Fruit fly (Drosophila melanogaster) whole organism, embryonic: ENCODE measurements around the gene CG15923.
A peak's percentile ranks its signal among the peaks of the same experiment; 100 is the strongest.

Experiments
- C15 ChIP-seq: fragments of 200-800 bp; sonication (Bioruptor generic); IDR thresholded peaks from 3 replicates; pipeline ENCODE4 v1.3.6; 2022; ENCODE audit warnings: missing biosample characterization, missing genetic modification characterization
- CG10274 ChIP-seq: fragments of 200-800 bp; sonication (Bioruptor generic); optimal IDR thresholded peaks from 3 replicates; lab custom pipeline; 2017; ENCODE audit warnings: missing biosample characterization, mild to moderate bottlenecking, missing genetic modification characterization
- CG10431 ChIP-seq: fragments of 200-800 bp; sonication (Bioruptor generic); optimal IDR thresholded peaks from 3 replicates; lab custom pipeline; 2018; ENCODE audit warnings: missing biosample characterization, mild to moderate bottlenecking, missing genetic modification characterization
- CG10462 ChIP-seq: fragments of 200-800 bp; sonication (Bioruptor generic); optimal IDR thresholded peaks from 2 replicates; lab custom pipeline; 2016; ENCODE audit warnings: missing biosample characterization, missing genetic modification characterization
- CG10543 ChIP-seq: fragments of 200-800 bp; sonication (Bioruptor generic); optimal IDR thresholded peaks from 3 replicates; lab custom pipeline; 2017; ENCODE audit warnings: missing biosample characterization, mild to moderate bottlenecking, missing genetic modification characterization, moderate library complexity
- CG11093 ChIP-seq: fragments of 200-800 bp; sonication (Bioruptor generic); IDR thresholded peaks from 3 replicates; pipeline ENCODE4 v1.3.6; 2022; ENCODE audit warnings: missing biosample characterization, missing genetic modification characterization
- CG14860 ChIP-seq: fragments of 200-800 bp; sonication (Bioruptor generic); IDR thresholded peaks from 3 replicates; pipeline ENCODE4 v1.3.6; 2022; ENCODE audit warnings: missing biosample characterization, missing genetic modification characterization; ENCODE audit not compliant: partially characterized antibody
- CG1529 ChIP-seq: fragments of 200-800 bp; sonication (Bioruptor generic); optimal IDR thresholded peaks from 3 replicates; lab custom pipeline; 2018; ENCODE audit warnings: missing biosample characterization, missing genetic modification characterization
- CG18619 ChIP-seq: fragments of 200-800 bp; sonication (Bioruptor generic); optimal IDR thresholded peaks from 3 replicates; lab custom pipeline; 2017; ENCODE audit warnings: missing biosample characterization, mild to moderate bottlenecking, missing genetic modification characterization
- CG2116 ChIP-seq: fragments of 200-800 bp; sonication (Bioruptor generic); optimal IDR thresholded peaks from 3 replicates; lab custom pipeline; 2018; ENCODE audit warnings: missing biosample characterization, mild to moderate bottlenecking, missing genetic modification characterization
- CG2875 ChIP-seq: fragments of 200-800 bp; sonication (Bioruptor generic); optimal IDR thresholded peaks from 2 replicates; lab custom pipeline; 2017; ENCODE audit warnings: missing biosample characterization, mild to moderate bottlenecking, missing genetic modification characterization, missing genetic modification reagents
- CG34376 ChIP-seq: fragments of 200-800 bp; sonication (Bioruptor generic); optimal IDR thresholded peaks from 2 replicates; lab custom pipeline; 2018; ENCODE audit warnings: missing biosample characterization, mild to moderate bottlenecking, missing genetic modification characterization
- CG34422 ChIP-seq: fragments of 200-800 bp; sonication (Bioruptor generic); IDR thresholded peaks from 3 replicates; pipeline ENCODE4 v1.3.6; 2022; ENCODE audit warnings: missing biosample characterization, missing genetic modification characterization
- CG3847 ChIP-seq: fragments of 200-800 bp; sonication (Bioruptor generic); IDR thresholded peaks from 2 replicates; pipeline ENCODE4 v1.3.6; 2022; ENCODE audit warnings: missing biosample characterization, missing genetic modification characterization
- CG43689 ChIP-seq: fragments of 200-800 bp; sonication (Bioruptor generic); IDR thresholded peaks from 2 replicates; pipeline ENCODE4 v1.3.6; 2022; ENCODE audit warnings: missing biosample characterization, missing genetic modification characterization
- CG4707 ChIP-seq: fragments of 200-800 bp; sonication (Bioruptor generic); optimal IDR thresholded peaks from 2 replicates; lab custom pipeline; 2018; ENCODE audit warnings: missing biosample characterization, mild to moderate bottlenecking, missing genetic modification characterization, moderate library complexity
- CG6765 ChIP-seq: fragments of 200-800 bp; sonication (Bioruptor generic); optimal IDR thresholded peaks from 3 replicates; lab custom pipeline; 2017; ENCODE audit warnings: missing biosample characterization, mild to moderate bottlenecking, missing genetic modification characterization
- CG7372 ChIP-seq: fragments of 200-800 bp; sonication (Bioruptor generic); IDR thresholded peaks from 2 replicates; pipeline ENCODE4 v1.3.6; 2022; ENCODE audit warnings: missing biosample characterization, missing genetic modification characterization
- CG7963 ChIP-seq: fragments of 200-800 bp; sonication (Bioruptor generic); IDR thresholded peaks from 3 replicates; pipeline ENCODE4 v1.3.6; 2022; ENCODE audit warnings: missing biosample characterization, missing genetic modification characterization; ENCODE audit not compliant: partially characterized antibody
- CG8359 ChIP-seq: fragments of 200-800 bp; sonication (Bioruptor generic); optimal IDR thresholded peaks from 2 replicates; lab custom pipeline; 2017; ENCODE audit warnings: missing biosample characterization, mild to moderate bottlenecking, missing genetic modification characterization, borderline replicate concordance
- CG8478 ChIP-seq: fragments of >200 bp; optimal IDR thresholded peaks from 2 replicates; lab custom pipeline; 2018
- CG9609 ChIP-seq: fragments of 200-800 bp; sonication (Bioruptor generic); optimal IDR thresholded peaks from 3 replicates; lab custom pipeline; 2016; ENCODE audit warnings: missing biosample characterization, missing genetic modification characterization
- CG9932 ChIP-seq: fragments of 200-800 bp; sonication (Bioruptor generic); IDR thresholded peaks from 2 replicates; pipeline ENCODE4 v1.3.6; 2022; ENCODE audit warnings: missing biosample characterization, missing genetic modification characterization
- Dek ChIP-seq: fragments of 200-800 bp; sonication (Bioruptor generic); optimal IDR thresholded peaks from 3 replicates; lab custom pipeline; 2019; ENCODE audit warnings: missing biosample characterization, mild to moderate bottlenecking, missing genetic modification characterization, moderate library complexity
- HLH54F ChIP-seq: fragments of 200-800 bp; sonication (Bioruptor generic); optimal IDR thresholded peaks from 3 replicates; lab custom pipeline; 2016; ENCODE audit warnings: missing biosample characterization, missing genetic modification characterization
- Hmx ChIP-seq: fragments of 200-800 bp; sonication (Bioruptor generic); optimal IDR thresholded peaks from 2 replicates; lab custom pipeline; 2016; ENCODE audit warnings: missing biosample characterization, missing genetic modification characterization
- Max ChIP-seq: fragments of 200-800 bp; sonication (Bioruptor generic); optimal IDR thresholded peaks from 2 replicates; lab custom pipeline; 2016; ENCODE audit warnings: missing biosample characterization, mild to moderate bottlenecking, missing genetic modification characterization
- NFAT ChIP-seq: fragments of 200-800 bp; sonication (Bioruptor generic); IDR thresholded peaks from 2 replicates; pipeline ENCODE4 v1.3.6; 2022; ENCODE audit warnings: missing biosample characterization, missing genetic modification characterization
- NK7.1 ChIP-seq: fragments of 200-800 bp; sonication (Bioruptor generic); optimal IDR thresholded peaks from 3 replicates; lab custom pipeline; 2016; ENCODE audit warnings: missing biosample characterization, missing genetic modification characterization
- Sry-β ChIP-seq: fragments of 200-800 bp; sonication (Bioruptor generic); optimal IDR thresholded peaks from 2 replicates; lab custom pipeline; 2018; ENCODE audit warnings: missing biosample characterization, mild to moderate bottlenecking, missing genetic modification characterization, moderate library complexity
- Sry-δ ChIP-seq: fragments of 200-800 bp; sonication (Bioruptor generic); optimal IDR thresholded peaks from 2 replicates; lab custom pipeline; 2016; ENCODE audit warnings: missing biosample characterization, missing genetic modification characterization
- Usf ChIP-seq: fragments of 200-800 bp; sonication (Bioruptor generic); optimal IDR thresholded peaks from 2 replicates; lab custom pipeline; 2017; ENCODE audit warnings: missing genotype, missing biosample characterization, missing genetic modification characterization
- abd-A ChIP-seq: fragments of 200-800 bp; sonication (Bioruptor generic); optimal IDR thresholded peaks from 3 replicates; lab custom pipeline; 2019; ENCODE audit warnings: missing biosample characterization, mild to moderate bottlenecking, missing genetic modification characterization, moderate library complexity
- ara ChIP-seq: fragments of 200-800 bp; sonication (Bioruptor generic); IDR thresholded peaks from 2 replicates; pipeline ENCODE4 v1.3.6; 2022; ENCODE audit warnings: missing biosample characterization, missing genetic modification characterization
- bbx ChIP-seq: fragments of 200-800 bp; sonication (Bioruptor generic); IDR thresholded peaks from 2 replicates; pipeline ENCODE4 v1.3.6; 2022; ENCODE audit warnings: missing biosample characterization, missing genetic modification characterization; ENCODE audit not compliant: partially characterized antibody
- fd96Cb ChIP-seq: fragments of 200-800 bp; sonication (Bioruptor generic); optimal IDR thresholded peaks from 2 replicates; lab custom pipeline; 2018; ENCODE audit warnings: missing biosample characterization, mild to moderate bottlenecking, missing genetic modification characterization, moderate library complexity
- hb ChIP-seq: fragments of 200-800 bp; sonication (Bioruptor generic); IDR thresholded peaks from 3 replicates; pipeline ENCODE4 v1.3.6; 2022; ENCODE audit warnings: missing biosample characterization, missing genetic modification characterization; ENCODE audit not compliant: partially characterized antibody
- inv ChIP-seq: fragments of 200-800 bp; sonication (Bioruptor generic); IDR thresholded peaks from 2 replicates; pipeline ENCODE4 v1.3.6; 2022; ENCODE audit warnings: missing biosample characterization, missing genetic modification characterization; ENCODE audit not compliant: partially characterized antibody
- org-1 ChIP-seq: fragments of 200-800 bp; sonication (Bioruptor generic); optimal IDR thresholded peaks from 2 replicates; lab custom pipeline; 2017; ENCODE audit warnings: missing biosample characterization, missing genetic modification characterization
- otp ChIP-seq: fragments of 200-800 bp; sonication (Bioruptor generic); IDR thresholded peaks from 3 replicates; pipeline ENCODE4, ENCODE4 v1.3.6; 2022; ENCODE audit warnings: missing biosample characterization, missing genetic modification characterization
- pros ChIP-seq: fragments of 200-800 bp; sonication (Bioruptor generic); optimal IDR thresholded peaks from 3 replicates; lab custom pipeline; 2019; ENCODE audit warnings: missing biosample characterization, mild to moderate bottlenecking, missing genetic modification characterization, moderate library complexity
- psq ChIP-seq: fragments of 200-800 bp; sonication (Bioruptor generic); optimal IDR thresholded peaks from 2 replicates; lab custom pipeline; 2017; ENCODE audit warnings: missing biosample characterization, missing genetic modification characterization
- sc ChIP-seq, 3 experiments: fragments of >200 bp in 2 of 3; fragments of 200-800 bp in 1 of 3; sonication (Bioruptor generic) in 1 of 3; optimal IDR thresholded peaks; 2 replicates in 2 of 3; 3 replicates in 1 of 3; lab custom pipeline; 2017; ENCODE audit warnings: mild to moderate bottlenecking in 1 of 3, missing biosample characterization in 1 of 3, missing genetic modification characterization in 1 of 3, missing genetic modification reagents in 1 of 3
- scrt ChIP-seq: fragments of 200-800 bp; sonication (Bioruptor generic); optimal IDR thresholded peaks from 2 replicates; lab custom pipeline; 2018; ENCODE audit warnings: missing biosample characterization, mild to moderate bottlenecking, missing genetic modification characterization, moderate library complexity
- tgo ChIP-seq: fragments of 200-800 bp; sonication (Bioruptor generic); IDR thresholded peaks from 3 replicates; pipeline ENCODE4 v1.3.6; 2022; ENCODE audit warnings: missing biosample characterization, missing genetic modification characterization
- tll ChIP-seq, 2 experiments: fragments of 200-800 bp in 1 of 2; fragments of >200 bp in 1 of 2; sonication (Bioruptor generic) in 1 of 2; optimal IDR thresholded peaks; 2 replicates each; lab custom pipeline; 2017 to 2019; ENCODE audit warnings: missing biosample characterization in 2 of 2, missing genetic modification characterization in 2 of 2, mild to moderate bottlenecking in 1 of 2, moderate library complexity in 1 of 2
- twi ChIP-seq: fragments of 200-800 bp; optimal IDR thresholded peaks from 2 replicates; lab custom pipeline; 2019; ENCODE audit warnings: missing biosample characterization, mild to moderate bottlenecking, missing genetic modification characterization, moderate library complexity

Gene CG15923

dm6 chr3R:20594194-20595144 is 22.2 kb downstream of the CG15923 start (continued):
- TF ChIP-seq pros (GFP tag; lab: Kevin White, UChicago) (peak; percentile 79), CG2875 (GFP tag; lab: Kevin White, UChicago) (peak; percentile 85), twi (peak; percentile 81), CG18619 (peak; percentile 85), CG4707 (GFP tag; lab: Kevin White, UChicago) (peak; percentile 33), CG2116 (GFP tag; lab: Kevin White, UChicago) (peak; percentile 50), CG34422 (peak; percentile 35), sc (optimal IDR thresholded peaks at IDR 0.05; lab: Kevin White, UChicago) (no peak), sc (GFP tag; optimal IDR thresholded peaks at IDR 0.05; lab: Kevin White, UChicago) (peak; percentile 87), CG10543 (GFP tag; lab: Kevin White, UChicago) (peak; percentile 72), HLH54F (GFP tag; lab: Kevin White, UChicago) (no peak), NFAT (0 out of 2 replicates have a peak, but pooled peaks have one; percentile 8), CG6765 (GFP tag; lab: Kevin White, UChicago) (peak; percentile 66), tll (GFP tag; optimal IDR thresholded peaks at IDR 0.05; lab: Kevin White, UChicago) (peak in 1 of 2 experiments; percentile 81), scrt (GFP tag; lab: Kevin White, UChicago) (peak; percentile 75), CG9932 (GFP tag; lab: Robert Waterston, UW) (no peak), CG8359 (peak; percentile 69), CG10431 (peak; percentile 74), Max (GFP tag; lab: Kevin White, UChicago) (peak; percentile 79), CG7372 (peak; percentile 63), CG9609 (no peak), CG8478 (lab: Kevin White, UChicago) (no peak), NK7.1 (GFP tag; lab: Kevin White, UChicago) (no peak), hb (GFP tag; lab: Robert Waterston, UW) (no peak), CG10274 (GFP tag; lab: Kevin White, UChicago) (peak; percentile 35), Hmx (no peak), CG10462 (GFP tag; lab: Kevin White, UChicago) (peak; percentile 76), psq (GFP tag; lab: Kevin White, UChicago) (peak; percentile 62), ara (GFP tag; lab: Robert Waterston, UW) (peak; percentile 55), otp (GFP tag; lab: Robert Waterston, UW) (peak; percentile 74), tgo (GFP tag; lab: Robert Waterston, UW) (peak; percentile 84), Sry-β (GFP tag; lab: Kevin White, UChicago) (peak; percentile 29), CG34376 (GFP tag; lab: Kevin White, UChicago) (peak; percentile 36), org-1 (peak; percentile 86), C15 (GFP tag; lab: Robert Waterston, UW) (no peak), CG1529 (GFP tag; lab: Kevin White, UChicago) (peak; percentile 71), CG14860 (GFP tag; lab: Robert Waterston, UW) (no peak), Dek (tag; lab: Kevin White, UChicago) (peak; percentile 83), CG7963 (GFP tag; lab: Robert Waterston, UW) (no peak), bbx (GFP tag; lab: Robert Waterston, UW) (no peak), CG11093 (GFP tag; lab: Robert Waterston, UW) (peak; percentile 69; the same call in 2 of the 3 replicates), CG3847 (GFP tag; lab: Robert Waterston, UW) (peak; percentile 61), inv (GFP tag; lab: Robert Waterston, UW) (no peak), abd-A (no peak), CG43689 (GFP tag; lab: Robert Waterston, UW) (peak; percentile 55; the same call in 1 of the 2 replicates), Sry-δ (GFP tag; lab: Kevin White, UChicago) (no peak), Usf (GFP tag; lab: Kevin White, UChicago) (peak; percentile 84), fd96Cb (peak; percentile 96)
